Fruit fly (Drosophila melanogaster) whole organism, embryonic: ENCODE data around the gene CG13931.

Experiments used
- Atf6 ChIP-seq: fragments of 200-800 bp; sonication (Bioruptor generic); IDR thresholded peaks from 2 replicates; pipeline ENCODE4 v1.3.6; 2022; ENCODE audit warnings: missing biosample characterization, missing genetic modification characterization
- CG6791 ChIP-seq: fragments of 200-800 bp; sonication (Bioruptor generic); IDR thresholded peaks from 3 replicates; pipeline ENCODE4 v1.3.6; 2022; ENCODE audit warnings: missing biosample characterization, missing genetic modification characterization; ENCODE audit not compliant: partially characterized antibody
- CG7372 ChIP-seq: fragments of 200-800 bp; sonication (Bioruptor generic); IDR thresholded peaks from 2 replicates; pipeline ENCODE4 v1.3.6; 2022; ENCODE audit warnings: missing biosample characterization, missing genetic modification characterization
- CoRest ChIP-seq: fragments of 200-800 bp; sonication (Bioruptor generic); optimal IDR thresholded peaks from 3 replicates; lab custom pipeline; 2018; ENCODE audit warnings: missing biosample characterization, mild to moderate bottlenecking, missing genetic modification characterization, moderate library complexity
- D19B ChIP-seq: fragments of 200-800 bp; sonication (Bioruptor generic); optimal IDR thresholded peaks from 2 replicates; lab custom pipeline; 2017; ENCODE audit warnings: missing biosample characterization, mild to moderate bottlenecking, missing genetic modification characterization
- Dp ChIP-seq: fragments of 200-800 bp; sonication (Bioruptor generic); optimal IDR thresholded peaks from 2 replicates; lab custom pipeline; 2018; ENCODE audit warnings: missing biosample characterization, mild to moderate bottlenecking, missing genetic modification characterization, moderate library complexity
- Xbp1 ChIP-seq: fragments of 200-800 bp; sonication (Bioruptor generic); optimal IDR thresholded peaks from 3 replicates; lab custom pipeline; 2016; ENCODE audit warnings: missing biosample characterization, mild to moderate bottlenecking, missing genetic modification characterization
- crp ChIP-seq, 2 experiments: fragments of 200-800 bp; sonication (Bioruptor generic); optimal IDR thresholded peaks; 2 replicates in 1 of 2; 3 replicates in 1 of 2; lab custom pipeline; 2017; ENCODE audit warnings: missing biosample characterization in 2 of 2, missing genetic modification characterization in 2 of 2, mild to moderate bottlenecking in 1 of 2, moderate library complexity in 1 of 2
- danr ChIP-seq: fragments of 200-800 bp; sonication (Bioruptor generic); IDR thresholded peaks from 2 replicates; pipeline ENCODE4 v1.3.6; 2022; ENCODE audit warnings: missing biosample characterization, missing genetic modification characterization
- hbn ChIP-seq: fragments of 200-800 bp; sonication (Bioruptor generic); IDR thresholded peaks from 2 replicates; pipeline ENCODE4 v1.3.6; 2022; ENCODE audit warnings: missing biosample characterization, missing genetic modification characterization; ENCODE audit not compliant: partially characterized antibody
- slp2 ChIP-seq: fragments of 200-800 bp; sonication (Bioruptor generic); optimal IDR thresholded peaks from 2 replicates; lab custom pipeline; 2016; ENCODE audit warnings: missing biosample characterization, missing genetic modification characterization
- stwl ChIP-seq: fragments of 200-800 bp; sonication (Bioruptor generic); optimal IDR thresholded peaks from 3 replicates; lab custom pipeline; 2018; ENCODE audit warnings: missing biosample characterization, mild to moderate bottlenecking, missing genetic modification characterization, moderate library complexity

dm6 chr3L:1745432-1745831 is 43.2 kb upstream of the CG13931 start:
- TF ChIP-seq crp (GFP tag; optimal IDR thresholded peaks at IDR 0.05; lab: Kevin White, UChicago): no peak
- no peak for TF ChIP-seq danr
- no peak for TF ChIP-seq stwl
- TF ChIP-seq Xbp1: no peak
- TF ChIP-seq Dp (GFP tag; lab: Kevin White, UChicago): no peak
- no peak for TF ChIP-seq CoRest (tag; lab: Kevin White, UChicago)
- TF ChIP-seq hbn: no peak
- no peak for TF ChIP-seq slp2 (GFP tag; lab: Kevin White, UChicago)
- TF ChIP-seq D19B (GFP tag; lab: Kevin White, UChicago): no peak
- TF ChIP-seq CG6791 (GFP tag; lab: Robert Waterston, UW): no peak
- TF ChIP-seq CG7372: no peak
- no peak for TF ChIP-seq Atf6
